Fruit fly (Drosophila melanogaster): ENCODE data around the gene RpL13.

DNA sequence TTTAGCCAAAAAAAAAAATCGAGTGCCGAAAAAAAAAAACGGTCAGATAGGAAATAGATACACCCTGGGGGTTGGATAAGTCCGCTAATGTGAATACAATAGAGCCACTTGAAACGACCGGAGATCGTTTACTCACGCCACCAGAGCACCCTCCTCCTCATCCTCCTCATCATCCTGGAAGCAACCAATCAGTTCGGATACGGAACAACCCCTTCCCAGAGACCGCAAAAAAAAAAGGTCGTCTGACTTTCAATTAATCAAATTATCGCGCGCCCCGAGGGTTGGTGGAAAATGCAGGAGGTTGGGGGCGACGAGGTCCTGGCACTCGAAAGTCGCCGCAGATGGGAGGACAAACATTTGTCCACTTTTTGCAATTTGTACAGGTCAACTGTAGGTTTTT lies 5.5 kb downstream of the RpL13 start:
- TF ChIP-seq Mnt (GFP tag; optimal IDR thresholded peaks at IDR 0.05) (no peak), CG33017 (tag; optimal IDR thresholded peaks at IDR 0.05) (no peak), toe (GFP tag; optimal IDR thresholded peaks at IDR 0.05) (no peak), tj (GFP tag; optimal IDR thresholded peaks at IDR 0.05) (no peak), Hr96 (GFP tag; optimal IDR thresholded peaks at IDR 0.05) (no peak), CG11617 (GFP tag; optimal IDR thresholded peaks at IDR 0.05) (no peak), cnc (optimal IDR thresholded peaks at IDR 0.05) (no peak), bab1 (GFP tag; optimal IDR thresholded peaks at IDR 0.05) (no peak)

All from whole organism, adult.